Worm (Caenorhabditis elegans): ENCODE measurements around the gene metl-13.

The metl-13 gene

DNA sequence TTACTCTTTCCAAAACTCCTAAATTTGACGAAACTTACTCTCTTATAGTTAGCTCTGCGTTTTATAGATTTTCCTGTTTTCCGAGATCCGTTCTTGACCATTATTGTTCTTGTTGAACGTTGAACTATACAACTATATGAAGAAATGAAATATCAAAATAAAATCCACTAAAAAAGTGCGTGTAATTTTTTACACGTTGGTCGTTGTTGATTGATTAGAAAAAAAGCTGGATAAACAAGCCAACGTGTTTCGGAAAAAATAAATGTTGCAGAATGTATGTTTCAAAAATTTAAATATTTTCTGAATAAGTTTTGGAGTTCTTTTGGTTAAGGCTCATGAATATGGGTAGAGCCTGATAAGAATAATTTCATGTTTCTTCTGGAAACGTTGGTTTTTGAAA lies 33.0 kb downstream of the metl-13 start, which contains the start of gene Y73B6A.1:
Y73B6A.1 (minus strand) TSS at position 101 of the 400 bp plus-strand sequence.
- TF ChIP-seq lin-54 (GFP tag; optimal IDR thresholded peaks at IDR 0.05) (no peak), dpff-1 (tag; optimal IDR thresholded peaks at IDR 0.05) (no peak), hlh-12 (tag; optimal IDR thresholded peaks at IDR 0.05) (no peak), Y67H2A.10 (GFP tag; conservative IDR thresholded peaks at IDR 0.05) (no peak), B0261.1 (tag; optimal IDR thresholded peaks at IDR 0.05) (no peak), K12H6.12 (tag; optimal IDR thresholded peaks at IDR 0.05) (no peak), lsl-1 (GFP tag; optimal IDR thresholded peaks at IDR 0.05) (no peak)

Measured in whole organism, young adult.